Worm (Caenorhabditis elegans): ENCODE measurements around the gene ran-2.

Gene ran-2

DNA sequence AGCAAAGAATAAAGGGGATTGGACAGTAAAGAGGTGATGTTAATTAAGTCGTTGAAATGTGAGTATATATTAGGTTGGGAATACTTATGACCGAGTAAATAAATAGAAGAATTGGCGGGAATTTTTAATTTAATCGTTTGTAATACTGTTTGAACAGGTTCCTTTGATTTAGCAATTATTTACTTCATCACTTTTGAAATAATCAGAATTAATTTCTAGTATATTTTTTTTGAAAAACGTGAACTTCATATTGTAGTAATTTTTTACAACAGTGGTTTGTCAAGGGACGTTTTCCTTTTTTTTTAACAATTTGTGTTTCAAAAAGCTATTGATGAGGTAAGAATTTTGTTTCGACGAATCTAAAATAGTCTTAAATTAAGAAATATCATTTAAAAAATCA lies 11.1 kb upstream of the ran-2 start, which contains the start of gene C29E4.17:
Gene C29E4.17 (plus strand): TSS at position 301 of the 400 bp plus-strand sequence.
- TF ChIP-seq aly-2 (tag; optimal IDR thresholded peaks at IDR 0.05), result no peak
- TF ChIP-seq nhr-12 (tag; optimal IDR thresholded peaks at IDR 0.05), result no peak
- TF ChIP-seq nhr-76 (tag; optimal IDR thresholded peaks at IDR 0.05), result no peak
- TF ChIP-seq dpl-1 (GFP tag; optimal IDR thresholded peaks at IDR 0.05), result no peak
- TF ChIP-seq nhr-28 (tag; optimal IDR thresholded peaks at IDR 0.05), result no peak
- no peak for TF ChIP-seq aha-1 (tag; optimal IDR thresholded peaks at IDR 0.05)
- no peak for TF ChIP-seq ets-5 (GFP tag; IDR thresholded peaks at IDR 0.05)
- TF ChIP-seq nhr-84 (tag; optimal IDR thresholded peaks at IDR 0.05), result no peak
- no peak for TF ChIP-seq zag-1 (tag; optimal IDR thresholded peaks at IDR 0.05)
- TF ChIP-seq Y116A8C.19 (tag; optimal IDR thresholded peaks at IDR 0.05; ENCODE audit: borderline replicate concordance), result no peak
- TF ChIP-seq dsc-1 (tag; optimal IDR thresholded peaks at IDR 0.05), result no peak

DNA sequence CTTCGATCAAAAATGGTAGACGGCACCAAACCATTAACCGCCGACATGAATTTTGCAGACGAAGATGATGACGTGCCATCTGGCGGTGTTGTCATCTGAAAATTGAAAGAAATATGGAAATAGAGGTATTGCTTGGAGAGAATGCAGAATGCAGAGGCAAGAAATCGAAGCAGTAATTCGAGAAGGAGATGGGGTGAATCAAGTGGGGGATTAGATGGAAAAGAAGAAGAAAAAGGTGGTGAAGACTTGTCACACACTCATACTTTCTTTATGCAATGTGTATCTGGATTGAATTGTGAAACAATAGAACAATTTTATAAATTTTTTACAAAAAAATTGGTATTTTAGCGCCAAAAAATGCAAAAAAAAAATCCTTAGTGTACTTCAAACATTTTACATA lies 8.5 kb upstream of the ran-2 start, which contains the start of gene tag-250:
Gene tag-250 (minus strand): TSS at position 101 of the 400 bp plus-strand sequence.
- TF ChIP-seq jun-1 (tag; optimal IDR thresholded peaks at IDR 0.05), result no peak
- TF ChIP-seq pax-3 (tag; optimal IDR thresholded peaks at IDR 0.05), result no peak
- no peak for TF ChIP-seq xbp-1 (tag; optimal IDR thresholded peaks at IDR 0.05)
- no peak for TF ChIP-seq sptf-1 (tag; optimal IDR thresholded peaks at IDR 0.05)
- no peak for TF ChIP-seq dsc-1 (tag; optimal IDR thresholded peaks at IDR 0.05)
- TF ChIP-seq nhr-84 (tag; optimal IDR thresholded peaks at IDR 0.05), result no peak
- no peak for TF ChIP-seq unc-86 (tag; optimal IDR thresholded peaks at IDR 0.05)

DNA sequence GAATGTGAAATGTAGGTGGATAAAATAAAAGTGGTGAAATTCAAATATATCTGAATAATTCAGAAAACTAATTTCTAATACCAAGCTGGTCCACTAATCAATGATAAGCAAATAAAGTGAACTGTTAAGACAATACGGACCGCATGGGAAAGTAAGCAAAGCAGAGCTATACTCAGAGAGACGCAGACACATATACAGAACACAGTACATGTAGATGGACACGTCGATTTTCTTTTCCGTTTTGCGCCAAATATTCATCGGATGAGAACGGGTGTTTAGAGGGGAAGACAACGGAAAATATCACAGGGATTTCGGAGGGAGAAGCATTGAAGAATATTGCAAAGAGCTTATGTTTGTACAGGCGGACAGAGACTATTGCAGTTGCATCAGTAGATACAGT lies 7.4 kb upstream of the ran-2 start:
- TF ChIP-seq blmp-1 (tag; optimal IDR thresholded peaks at IDR 0.05) (peak; percentile 27), aly-2 (tag; optimal IDR thresholded peaks at IDR 0.05) (no peak)

DNA sequence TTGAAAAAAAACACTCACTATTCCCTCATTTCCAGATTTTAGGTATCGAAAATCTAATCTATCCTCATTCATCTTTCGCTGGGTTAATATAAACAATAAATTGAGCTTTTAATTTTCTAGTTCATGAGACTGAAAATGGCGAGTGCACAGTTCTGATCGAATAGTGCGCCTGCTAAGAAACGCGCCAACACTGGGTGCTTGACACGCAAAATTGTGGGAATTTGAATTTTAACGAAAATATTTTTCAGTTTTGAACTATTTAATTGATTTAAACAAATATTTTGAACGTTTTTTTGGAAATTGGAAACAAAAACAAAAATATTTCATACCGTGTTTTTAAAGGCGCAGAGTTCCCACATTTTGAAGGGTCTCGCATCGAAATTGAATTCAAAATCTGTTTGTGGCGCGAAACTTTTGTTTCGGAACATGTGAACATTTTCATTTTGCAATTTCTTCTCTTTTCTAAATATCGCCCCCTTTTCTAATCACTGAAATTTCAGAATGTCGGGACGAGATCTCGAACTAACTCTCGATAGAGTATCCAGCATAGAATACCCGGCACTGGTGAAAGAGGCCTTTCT lies 4.7 kb upstream of the ran-2 start, which contains the start of the genes C29E4.13 and npp-15:
Gene C29E4.13 (minus strand): TSS at position 169 of the 581 bp plus-strand sequence.
Gene npp-15 (plus strand): TSS at position 495 of the 581 bp plus-strand sequence.
- TF ChIP-seq elt-2 (tag; optimal IDR thresholded peaks at IDR 0.05), result no peak
- TF ChIP-seq nhr-71 (tag; optimal IDR thresholded peaks at IDR 0.05), result peak; percentile 53
- peak; percentile 15 for TF ChIP-seq unc-86 (tag; optimal IDR thresholded peaks at IDR 0.05)
- no peak for TF ChIP-seq ama-1 (optimal IDR thresholded peaks at IDR 0.05)
- TF ChIP-seq egl-27 (tag; optimal IDR thresholded peaks at IDR 0.05), result no peak
- TF ChIP-seq pag-3 (tag; optimal IDR thresholded peaks at IDR 0.05; ENCODE audit: borderline replicate concordance, insufficient read depth), result no peak
- no peak for TF ChIP-seq unc-30 (tag; optimal IDR thresholded peaks at IDR 0.05)
- no peak for TF ChIP-seq Y116A8C.19 (tag; optimal IDR thresholded peaks at IDR 0.05; ENCODE audit: borderline replicate concordance)
- TF ChIP-seq elt-3 (tag; optimal IDR thresholded peaks at IDR 0.05), result no peak
- no peak for TF ChIP-seq hpl-2 (GFP tag; optimal IDR thresholded peaks at IDR 0.05)
- TF ChIP-seq grh-1 (GFP tag; IDR thresholded peaks at IDR 0.05), result no peak
- TF ChIP-seq snu-23 (GFP tag; optimal IDR thresholded peaks at IDR 0.05), result peak; percentile 63
- TF ChIP-seq F16B12.6 (tag; optimal IDR thresholded peaks at IDR 0.05), result peak; percentile 44
- TF ChIP-seq lin-13 (GFP tag; optimal IDR thresholded peaks at IDR 0.05), result no peak
- no peak for TF ChIP-seq alr-1 (tag; optimal IDR thresholded peaks at IDR 0.05; ENCODE audit: borderline replicate concordance)
- no peak for TF ChIP-seq ces-1 (GFP tag; optimal IDR thresholded peaks at IDR 0.05)
- TF ChIP-seq lin-14 (GFP tag; optimal IDR thresholded peaks at IDR 0.05), result no peak
- no peak for TF ChIP-seq ztf-4 (tag; optimal IDR thresholded peaks at IDR 0.05)
- TF ChIP-seq vab-15 (tag; optimal IDR thresholded peaks at IDR 0.05), result no peak
- TF ChIP-seq nhr-90 (tag; optimal IDR thresholded peaks at IDR 0.05; ENCODE audit: poor library complexity), result peak; percentile 27
- TF ChIP-seq snpc-4 (tag; optimal IDR thresholded peaks at IDR 0.05), result no peak
- no peak for TF ChIP-seq unc-98 (GFP tag; IDR thresholded peaks at IDR 0.05)
- TF ChIP-seq rnt-1 (tag; optimal IDR thresholded peaks at IDR 0.05), result peak; percentile 64
- peak in 1 of 2 experiments; percentile 17 for TF ChIP-seq mdl-1 (tag; optimal IDR thresholded peaks at IDR 0.05)
- no peak for TF ChIP-seq hlh-17 (GFP tag; optimal IDR thresholded peaks at IDR 0.05; ENCODE audit: borderline replicate concordance)
- TF ChIP-seq ceh-82 (tag; optimal IDR thresholded peaks at IDR 0.05), result peak in 1 of 3 experiments; percentile 35
- no peak for TF ChIP-seq mab-9 (GFP tag; IDR thresholded peaks at IDR 0.05)
- no peak for TF ChIP-seq unc-130 (tag; optimal IDR thresholded peaks at IDR 0.05)
- TF ChIP-seq xbp-1 (tag; optimal IDR thresholded peaks at IDR 0.05), result peak; percentile 39
- no peak for TF ChIP-seq ztf-11 (tag; optimal IDR thresholded peaks at IDR 0.05)
- no peak for TF ChIP-seq aha-1 (tag; optimal IDR thresholded peaks at IDR 0.05)
- no peak for TF ChIP-seq fkh-10 (GFP tag; optimal IDR thresholded peaks at IDR 0.05)
- TF ChIP-seq sox-4 (tag; optimal IDR thresholded peaks at IDR 0.05), result no peak
